Fruit fly (Drosophila melanogaster): ENCODE data around the gene Nsf2.

dm6 chr3R:13803185-13803887 is 34.5 kb downstream of the Nsf2 start:
- TF ChIP-seq Dll (optimal IDR thresholded peaks at IDR 0.05) (no peak), EcR (GFP tag; optimal IDR thresholded peaks at IDR 0.05) (no peak), CG8478 (optimal IDR thresholded peaks at IDR 0.05) (no peak), psq (optimal IDR thresholded peaks at IDR 0.05) (no peak), usp (GFP tag; optimal IDR thresholded peaks at IDR 0.05) (no peak)

Data from whole organism.